Fruit fly (Drosophila melanogaster): ENCODE results near the gene CG12229.

Gene CG12229

DNA sequence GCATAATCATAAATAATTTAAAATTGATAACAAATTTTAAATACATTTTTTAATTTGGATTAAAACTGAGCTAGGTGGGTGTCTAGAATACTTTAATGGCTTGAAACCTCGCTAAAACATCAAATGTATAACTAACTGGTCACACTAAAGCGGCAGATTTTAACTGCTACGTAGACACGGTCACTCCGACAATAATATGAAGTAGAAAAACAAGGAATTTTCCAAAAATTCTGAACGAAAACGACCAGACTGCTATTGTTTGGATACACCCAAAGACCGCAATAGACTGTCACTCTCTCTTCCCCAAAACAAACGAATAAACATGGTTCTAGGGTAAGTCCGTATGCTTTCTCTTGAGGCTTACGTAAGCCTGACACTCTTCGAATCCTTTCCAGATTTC lies 29.6 kb upstream of the CG12229 start, which contains the start of gene QIL1 (continued):
- TF ChIP-seq CG31441 (GFP tag; IDR thresholded peaks at IDR 0.05): 0 out of 2 replicates have a peak, but pooled peaks have one; percentile 31

dm6 chr3L:17462474-17462873 lies 26.2 kb upstream of the CG12229 start:
- TF ChIP-seq abd-A (tag; optimal IDR thresholded peaks at IDR 0.05) (peak; percentile 57), lilli (GFP tag; optimal IDR thresholded peaks at IDR 0.05) (no peak), oc (tag; optimal IDR thresholded peaks at IDR 0.05) (peak; percentile 15), Blimp-1 (GFP tag; optimal IDR thresholded peaks at IDR 0.05) (no peak), Bgb (GFP tag; IDR thresholded peaks at IDR 0.05; ENCODE audit: partially characterized antibody) (no peak), cg (GFP tag; optimal IDR thresholded peaks at IDR 0.05) (peak; percentile 43), Med (GFP tag) (peak; percentile 55), sr (GFP tag; IDR thresholded peaks at IDR 0.05) (no peak), CG8089 (GFP tag; optimal IDR thresholded peaks at IDR 0.05) (no peak), kah (GFP tag; optimal IDR thresholded peaks at IDR 0.05) (no peak), crol (GFP tag; IDR thresholded peaks at IDR 0.05) (0 out of 2 replicates have a peak, but pooled peaks have one; percentile 14), otp (GFP tag; IDR thresholded peaks at IDR 0.05) (no peak), Lhr (GFP tag; optimal IDR thresholded peaks at IDR 0.05) (no peak), pho (GFP tag; optimal IDR thresholded peaks at IDR 0.05) (no peak), CG4404 (GFP tag; IDR thresholded peaks at IDR 0.05) (no peak), CG3065 (GFP tag; optimal IDR thresholded peaks at IDR 0.05) (no peak), CG17612 (GFP tag; IDR thresholded peaks at IDR 0.05) (no peak), hkb (optimal IDR thresholded peaks at IDR 0.05) (no peak), hkb (GFP tag; IDR thresholded peaks at IDR 0.05) (no peak), Side (GFP tag; optimal IDR thresholded peaks at IDR 0.05) (no peak), Dip2 (GFP tag; IDR thresholded peaks at IDR 0.05) (no peak), repo (GFP tag; optimal IDR thresholded peaks at IDR 0.05) (no peak), her (GFP tag; optimal IDR thresholded peaks at IDR 0.05) (no peak), CG32772 (GFP tag; IDR thresholded peaks at IDR 0.05) (no peak), gcm (GFP tag; optimal IDR thresholded peaks at IDR 0.05) (no peak), ap (GFP tag; IDR thresholded peaks at IDR 0.05) (no peak), unc-4 (GFP tag; IDR thresholded peaks at IDR 0.05; ENCODE audit: partially characterized antibody) (no peak), aop (GFP tag; IDR thresholded peaks at IDR 0.05) (no peak), peb (GFP tag; IDR thresholded peaks at IDR 0.05) (no peak), disco-r (GFP tag; optimal IDR thresholded peaks at IDR 0.05) (no peak)

dm6 chr3L:17461369-17462012 lies 25.3 kb upstream of the CG12229 start:
- TF ChIP-seq Rfx (GFP tag; IDR thresholded peaks at IDR 0.05) (peak; percentile 48), Dbx (GFP tag; IDR thresholded peaks at IDR 0.05) (no peak), CG18262 (tag; optimal IDR thresholded peaks at IDR 0.05) (no peak), gce (GFP tag; IDR thresholded peaks at IDR 0.05) (no peak), Poxn (GFP tag; IDR thresholded peaks at IDR 0.05) (no peak), sens (GFP tag) (peak; percentile 11), CG14441 (GFP tag; IDR thresholded peaks at IDR 0.05) (peak; percentile 52; the same call in 1 of the 2 replicates), gem (tag; optimal IDR thresholded peaks at IDR 0.05) (peak; percentile 12), p53 (GFP tag; optimal IDR thresholded peaks at IDR 0.05) (no peak), HLH3B (GFP tag; IDR thresholded peaks at IDR 0.05) (0 out of 2 replicates have a peak, but pooled peaks have one; percentile 34), onecut (GFP tag; IDR thresholded peaks at IDR 0.05) (peak; percentile 77), dmrt11E (tag; optimal IDR thresholded peaks at IDR 0.05) (no peak), CG6813 (GFP tag; optimal IDR thresholded peaks at IDR 0.05) (no peak), crol (GFP tag; IDR thresholded peaks at IDR 0.05) (peak; percentile 60), hkb (optimal IDR thresholded peaks at IDR 0.05) (no peak), hkb (GFP tag; IDR thresholded peaks at IDR 0.05) (peak; percentile 18; the same call in 1 of the 2 replicates), inv (GFP tag; IDR thresholded peaks at IDR 0.05; ENCODE audit: partially characterized antibody) (no peak), unpg (GFP tag; optimal IDR thresholded peaks at IDR 0.05) (peak; percentile 0), PHDP (tag; optimal IDR thresholded peaks at IDR 0.05) (no peak), CG3407 (GFP tag; optimal IDR thresholded peaks at IDR 0.05) (no peak), grau (tag; optimal IDR thresholded peaks at IDR 0.05) (peak; percentile 33), CG10147 (GFP tag; optimal IDR thresholded peaks at IDR 0.05) (peak; percentile 11)
